Worm (Caenorhabditis elegans) whole organism, L4 larva: Measurements from ENCODE around the gene E01B7.2.

ENCODE experiments used
- T26A8.4 ChIP-seq: fragments of 200-800 bp; sonication (Bioruptor generic); IDR thresholded peaks from 2 replicates; pipeline ENCODE4 v1.3.6; 2022; ENCODE audit warnings: missing genetic modification characterization, missing compliant biosample characterization
- ZK337.2 ChIP-seq: fragments of 200-800 bp; sonication (Bioruptor generic); IDR thresholded peaks from 2 replicates; pipeline ENCODE4 v1.3.6; 2022; ENCODE audit warnings: missing genetic modification reagents, missing genetic modification characterization, missing compliant biosample characterization
- aha-1 ChIP-seq: fragments of 150-350 bp; peaks from one replicate; lab custom pipeline; 2014; ENCODE audit warnings: missing biosample characterization, missing genetic modification characterization
- arid-1 ChIP-seq: fragments of 200-800 bp; sonication (Bioruptor generic); conservative IDR thresholded peaks from 2 replicates; pipeline ENCODE4 v1.3.6; 2022; ENCODE audit warnings: missing genetic modification reagents, missing genetic modification characterization, missing compliant biosample characterization
- daf-8 ChIP-seq: fragments of 200-800 bp; sonication (Bioruptor generic); IDR thresholded peaks from 2 replicates; pipeline ENCODE4 v1.3.6; 2022; ENCODE audit warnings: missing genetic modification characterization, missing compliant biosample characterization
- dve-1 ChIP-seq: sonication (generic microtip); optimal IDR thresholded peaks from 2 replicates; lab custom pipeline; 2017; ENCODE audit warnings: antibody characterized with exemption, mild to moderate bottlenecking, missing genetic modification characterization, missing compliant biosample characterization; ENCODE audit not compliant: insufficient read depth
- egl-27 ChIP-seq: sonication (generic microtip); optimal IDR thresholded peaks from 3 replicates; lab custom pipeline; 2017; ENCODE audit warnings: missing biosample characterization, missing genetic modification reagents, missing genetic modification characterization
- egl-43 ChIP-seq: fragments of 200-800 bp; sonication (Bioruptor generic); IDR thresholded peaks from 2 replicates; pipeline ENCODE4 v1.3.6; 2022; ENCODE audit warnings: missing genetic modification reagents, missing genetic modification characterization, missing compliant biosample characterization
- hlh-30 ChIP-seq: sonication (generic microtip); optimal IDR thresholded peaks from 2 replicates; lab custom pipeline; 2017; ENCODE audit warnings: antibody characterized with exemption, mild to moderate bottlenecking, missing genetic modification characterization, missing compliant biosample characterization; ENCODE audit not compliant: insufficient read depth
- lin-29 ChIP-seq: fragments of 200-800 bp; sonication (Bioruptor generic); IDR thresholded peaks from 2 replicates; pipeline ENCODE4 v1.3.6; 2022; ENCODE audit warnings: missing genetic modification reagents, missing genetic modification characterization, missing compliant biosample characterization
- lin-38 ChIP-seq: fragments of 200-800 bp; sonication (Bioruptor generic); IDR thresholded peaks from 2 replicates; pipeline ENCODE4 v1.3.6; 2022; ENCODE audit warnings: missing genetic modification reagents, missing genetic modification characterization, missing compliant biosample characterization
- mdl-1 ChIP-seq, 2 experiments: fragments of 150-350 bp in 1 of 2; sonication (generic microtip) in 1 of 2; optimal IDR thresholded peaks; 2 replicates each; lab custom pipeline; 2014 to 2017; ENCODE audit warnings: missing biosample characterization in 2 of 2, missing genetic modification characterization in 2 of 2
- mes-2 ChIP-seq: sonication (generic microtip); optimal IDR thresholded peaks from 2 replicates; lab custom pipeline; 2016; ENCODE audit warnings: missing genotype, mild to moderate bottlenecking, missing genetic modification characterization, missing compliant biosample characterization; ENCODE audit not compliant: poor library complexity, severe bottlenecking
- mxl-2 ChIP-seq: fragments of 200-800 bp; sonication (Bioruptor generic); conservative IDR thresholded peaks from 2 replicates; pipeline ENCODE4 v1.3.6; 2022; ENCODE audit warnings: missing genetic modification reagents, missing genetic modification characterization, missing compliant biosample characterization
- nhr-102 ChIP-seq: sonication (generic microtip); optimal IDR thresholded peaks from 2 replicates; lab custom pipeline; 2016; ENCODE audit warnings: mild to moderate bottlenecking, missing genetic modification characterization, moderate library complexity, missing compliant biosample characterization
- nhr-237 ChIP-seq: sonication (generic microtip); optimal IDR thresholded peaks from 2 replicates; lab custom pipeline; 2017; ENCODE audit warnings: missing biosample characterization, missing genetic modification characterization
- nhr-42 ChIP-seq: fragments of 200-800 bp; sonication (Bioruptor generic); IDR thresholded peaks from 2 replicates; pipeline ENCODE4 v1.3.6; 2022; ENCODE audit warnings: missing genetic modification characterization, missing compliant biosample characterization
- nhr-77 ChIP-seq: fragments of 150-350 bp; optimal IDR thresholded peaks from 2 replicates; lab custom pipeline; 2014; ENCODE audit warnings: missing biosample characterization, missing genetic modification characterization
- php-3 ChIP-seq: fragments of 200-800 bp; sonication (Bioruptor generic); IDR thresholded peaks from 2 replicates; pipeline ENCODE4 v1.3.6; 2022; ENCODE audit warnings: missing genetic modification reagents, missing genetic modification characterization, missing compliant biosample characterization
- pqm-1 ChIP-seq: sonication (generic microtip); optimal IDR thresholded peaks from 2 replicates; lab custom pipeline; 2017; ENCODE audit warnings: missing biosample characterization, missing genetic modification characterization
- sdz-12 ChIP-seq: fragments of 200-800 bp; sonication (Bioruptor generic); optimal IDR thresholded peaks from 2 replicates; lab custom pipeline; 2018; ENCODE audit warnings: mild to moderate bottlenecking, missing genetic modification characterization, missing compliant biosample characterization
- set-16 ChIP-seq: fragments of 200-800 bp; sonication (Bioruptor generic); IDR thresholded peaks from 2 replicates; pipeline ENCODE4 v1.3.6; 2022; ENCODE audit warnings: missing genetic modification reagents, missing genetic modification characterization, missing compliant biosample characterization
- snpc-1.2 ChIP-seq: fragments of 200-800 bp; sonication (Bioruptor generic); IDR thresholded peaks from 2 replicates; pipeline ENCODE4 v1.3.6; 2022; ENCODE audit warnings: missing genetic modification reagents, missing genetic modification characterization, missing compliant biosample characterization
- snpc-4 ChIP-seq: fragments of 150-350 bp; optimal IDR thresholded peaks from 2 replicates; lab custom pipeline; 2014; ENCODE audit warnings: missing biosample characterization, missing genetic modification characterization
- spr-3 ChIP-seq: fragments of 200-800 bp; sonication (Bioruptor generic); optimal IDR thresholded peaks from 2 replicates; lab custom pipeline; 2018; ENCODE audit warnings: mild to moderate bottlenecking, missing genetic modification characterization, missing compliant biosample characterization
- unc-62 ChIP-seq, 3 experiments: fragments of 150-350 bp in 1 of 3; sonication (generic microtip); optimal IDR thresholded peaks in 2 of 3; peaks in 1 of 3; 1 replicate in 1 of 3; 2 replicates in 2 of 3; lab custom pipeline; 2014 to 2017; ENCODE audit warnings: missing biosample characterization in 3 of 3, missing genetic modification characterization in 3 of 3, missing genetic modification reagents in 3 of 3, missing genotype in 1 of 3
- vab-7 ChIP-seq: fragments of 200-800 bp; sonication (Bioruptor generic); IDR thresholded peaks from 2 replicates; pipeline ENCODE4 v1.3.6; 2022; ENCODE audit warnings: missing genetic modification reagents, missing genetic modification characterization, missing compliant biosample characterization
- zfp-2 ChIP-seq: sonication (generic microtip); optimal IDR thresholded peaks from 2 replicates; lab custom pipeline; 2016; ENCODE audit warnings: mild to moderate bottlenecking, missing genetic modification characterization, missing compliant biosample characterization
- ztf-7 ChIP-seq: fragments of 150-350 bp; optimal IDR thresholded peaks from 2 replicates; lab custom pipeline; 2014; ENCODE audit warnings: missing biosample characterization, missing genetic modification characterization

The E01B7.2 gene

DNA sequence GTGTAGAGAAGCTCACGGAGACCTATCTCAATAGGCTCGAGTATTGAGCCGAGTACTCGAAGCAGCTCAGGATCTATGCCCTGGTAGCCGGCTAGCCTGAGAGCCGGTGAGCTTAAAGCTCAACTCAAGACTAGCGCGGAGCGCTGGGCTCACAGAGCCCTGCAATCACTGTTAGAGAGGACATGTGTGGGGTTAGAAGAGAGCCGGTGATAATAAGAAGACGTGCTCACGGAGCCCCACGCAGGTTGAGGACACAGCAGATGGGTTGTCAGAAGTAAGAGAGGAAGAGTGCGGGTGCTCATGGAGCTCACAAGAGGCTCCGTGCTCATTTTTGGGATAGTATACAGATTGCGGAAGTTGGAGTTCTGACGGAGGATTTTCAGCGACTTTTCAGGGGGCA, 30.7 kb downstream of the E01B7.2 start:
- peak; percentile 53; the same call in 1 of the 2 replicates for TF ChIP-seq set-16 (GFP tag; lab: Robert Waterston, UW)
- no peak for TF ChIP-seq egl-27 (tag; lab: Kevin White, UChicago)
- no peak for TF ChIP-seq dve-1 (tag; lab: Kevin White, UChicago)
- TF ChIP-seq zfp-2 (tag; lab: Kevin White, UChicago) = no peak
- TF ChIP-seq mxl-2 (GFP tag; lab: Robert Waterston, UW) = no peak
- TF ChIP-seq T26A8.4 (GFP tag; lab: Robert Waterston, UW) = no peak
- no peak for TF ChIP-seq daf-8 (GFP tag; lab: Robert Waterston, UW)
- peak in 1 of 2 experiments; percentile 42 for TF ChIP-seq unc-62 (GFP tag; optimal IDR thresholded peaks at IDR 0.05 in 1 of 2; lab: Kevin White, UChicago)
- no peak for TF ChIP-seq unc-62 (tag; optimal IDR thresholded peaks at IDR 0.05; lab: Kevin White, UChicago)
- peak; percentile 91 for TF ChIP-seq aha-1 (tag; lab: Kevin White, UChicago)
- no peak for TF ChIP-seq nhr-237 (tag; lab: Kevin White, UChicago)
- TF ChIP-seq nhr-102 (tag; lab: Kevin White, UChicago) = no peak
- no peak for TF ChIP-seq lin-29 (GFP tag; lab: Robert Waterston, UW)

DNA sequence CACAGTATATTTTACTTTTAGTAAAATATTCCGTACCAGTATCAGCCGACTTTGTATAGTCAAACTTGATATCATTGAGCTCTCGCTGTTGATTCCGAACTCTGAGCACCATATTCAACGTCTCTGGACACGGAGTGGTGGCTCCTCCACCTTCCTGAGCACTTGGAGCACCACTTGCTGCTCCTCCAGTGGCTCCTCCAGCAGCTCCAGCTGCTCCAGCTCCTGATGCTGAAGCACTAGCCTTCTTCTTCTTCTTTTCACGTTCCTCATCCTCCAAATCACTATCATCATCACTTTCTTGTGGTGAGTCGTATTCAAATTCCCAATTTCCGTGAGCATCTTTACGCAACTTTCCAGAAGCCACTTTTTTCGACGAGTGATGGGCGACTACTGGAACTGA, 34.5 kb downstream of the E01B7.2 start:
- no peak for TF ChIP-seq lin-38
- peak; percentile 74 for TF ChIP-seq set-16 (GFP tag; lab: Robert Waterston, UW)

DNA sequence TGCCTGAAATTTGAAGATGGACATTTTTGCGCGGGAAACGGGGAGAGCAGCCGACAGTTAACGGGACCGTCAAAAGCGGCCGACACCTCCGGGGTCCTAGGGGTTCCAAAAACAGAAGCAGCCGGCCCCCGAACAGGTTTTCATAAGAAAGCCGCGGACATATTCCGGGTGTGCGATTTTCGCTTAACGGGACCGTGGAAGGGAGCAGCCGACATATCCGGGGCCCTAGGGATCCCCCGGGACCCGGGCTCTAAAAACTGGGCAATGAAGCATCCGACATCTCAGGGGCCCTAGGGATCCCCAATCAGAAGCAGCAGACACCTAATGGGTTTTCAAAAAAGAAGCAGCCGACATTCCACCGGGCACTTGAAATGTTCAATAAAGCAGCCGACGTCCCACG, 40.9 kb downstream of the E01B7.2 start:
- TF ChIP-seq set-16 (GFP tag; lab: Robert Waterston, UW) = peak; percentile 89
- TF ChIP-seq egl-43 (GFP tag; lab: Robert Waterston, UW) = 0 out of 2 replicates have a peak, but pooled peaks have one; percentile 60
- TF ChIP-seq ZK337.2 (GFP tag; lab: Robert Waterston, UW) = no peak
- peak; percentile 87 for TF ChIP-seq aha-1 (tag; lab: Kevin White, UChicago)
- 0 out of 2 replicates have a peak, but pooled peaks have one; percentile 19 for TF ChIP-seq php-3
- TF ChIP-seq, all 104 proteins: peak for 4

DNA sequence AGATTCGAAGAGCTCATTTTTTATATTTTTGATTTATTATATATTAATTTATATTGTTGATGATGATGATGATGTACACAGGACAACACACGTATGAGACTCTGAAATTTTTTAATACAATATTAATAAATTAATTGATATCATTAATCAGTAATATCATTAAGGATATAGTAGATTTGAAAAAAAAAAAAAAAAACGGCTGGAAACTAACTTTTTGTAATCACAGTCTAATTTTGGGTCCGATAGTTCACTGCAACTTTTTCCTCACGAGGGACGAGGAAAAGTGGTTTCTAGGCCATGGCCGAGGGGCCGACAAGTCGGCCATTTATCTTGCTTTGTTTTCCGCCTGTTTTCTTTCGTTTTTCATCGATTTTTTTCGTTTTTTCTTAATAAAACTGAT, 45.2 kb downstream of the E01B7.2 start, which contains the start of gene gck-3:
TSS of gene gck-3 (minus strand) at position 101 of the 400 bp plus-strand sequence.
- TF ChIP-seq snpc-1.2 (GFP tag; lab: Robert Waterston, UW) (no peak), vab-7 (GFP tag; lab: Robert Waterston, UW) (no peak), lin-29 (GFP tag; lab: Robert Waterston, UW) (no peak), zfp-2 (tag; lab: Kevin White, UChicago) (no peak), nhr-42 (GFP tag; lab: Robert Waterston, UW) (no peak), hlh-30 (tag; lab: Kevin White, UChicago) (no peak), snpc-4 (tag; lab: Kevin White, UChicago) (no peak), egl-27 (tag; lab: Kevin White, UChicago) (no peak), nhr-77 (tag; lab: Kevin White, UChicago) (no peak), mxl-2 (GFP tag; lab: Robert Waterston, UW) (no peak), spr-3 (GFP tag; lab: Kevin White, UChicago) (no peak), nhr-237 (tag; lab: Kevin White, UChicago) (no peak), arid-1 (GFP tag; lab: Robert Waterston, UW) (no peak), mes-2 (tag; lab: Kevin White, UChicago) (no peak), sdz-12 (GFP tag; lab: Kevin White, UChicago) (no peak), pqm-1 (tag; lab: Kevin White, UChicago) (no peak), mdl-1 (tag; optimal IDR thresholded peaks at IDR 0.05; lab: Kevin White, UChicago) (no peak), ztf-7 (tag; lab: Kevin White, UChicago) (no peak)
